Worm (Caenorhabditis elegans): ENCODE data around the gene clec-222.

ce11 chrV:11300539-11300938, 29.4 kb downstream of the clec-222 start, which contains the start of gene srh-47:
- TF ChIP-seq pha-4 (tag; optimal IDR thresholded peaks at IDR 0.05) (no peak), ceh-45 (GFP tag; IDR thresholded peaks at IDR 0.05) (no peak), ztf-16 (tag; optimal IDR thresholded peaks at IDR 0.05) (no peak), nfya-1 (tag; optimal IDR thresholded peaks at IDR 0.05) (no peak), pqm-1 (tag; optimal IDR thresholded peaks at IDR 0.05) (no peak), unc-55 (GFP tag; optimal IDR thresholded peaks at IDR 0.05) (no peak), F13H6.1 (tag; optimal IDR thresholded peaks at IDR 0.05) (no peak), sox-2 (GFP tag; IDR thresholded peaks at IDR 0.05) (no peak), ceh-9 (tag; optimal IDR thresholded peaks at IDR 0.05) (no peak), che-1 (tag; optimal IDR thresholded peaks at IDR 0.05) (no peak), sox-4 (tag; optimal IDR thresholded peaks at IDR 0.05) (no peak), unc-3 (GFP tag; conservative IDR thresholded peaks at IDR 0.05) (no peak), unc-3 (tag; optimal IDR thresholded peaks at IDR 0.05) (no peak), ceh-18 (tag; optimal IDR thresholded peaks at IDR 0.05) (no peak), ceh-31 (tag; optimal IDR thresholded peaks at IDR 0.05) (no peak)

Data from whole organism, late embryonic.